Worm (Caenorhabditis elegans) whole organism, L3 larva: Measurements from ENCODE around the gene col-36.

Experiments
- R02D3.7 ChIP-seq: fragments of 150-350 bp; optimal IDR thresholded peaks from 2 replicates; lab custom pipeline; 2014; ENCODE audit warnings: missing biosample characterization, missing genetic modification characterization
- ZK546.5 ChIP-seq: sonication (generic microtip); optimal IDR thresholded peaks from 2 replicates; lab custom pipeline; 2017; ENCODE audit warnings: missing biosample characterization, missing genetic modification characterization
- elt-3 ChIP-seq, 3 experiments: fragments of 150-350 bp in 1 of 3; sonication (generic microtip) in 2 of 3; optimal IDR thresholded peaks; 2 replicates in 2 of 3; 4 replicates in 1 of 3; lab custom pipeline; 2014 to 2017; ENCODE audit warnings: missing biosample characterization in 3 of 3, missing genetic modification characterization in 3 of 3
- hmg-11 ChIP-seq: sonication (generic microtip); optimal IDR thresholded peaks from 2 replicates; lab custom pipeline; 2016; ENCODE audit warnings: missing genetic modification characterization, missing compliant biosample characterization
- mdl-1 ChIP-seq: fragments of 150-350 bp; optimal IDR thresholded peaks from 2 replicates; lab custom pipeline; 2014; ENCODE audit warnings: missing biosample characterization, missing genetic modification characterization
- nfya-1 ChIP-seq: sonication (generic microtip); optimal IDR thresholded peaks from 2 replicates; lab custom pipeline; 2017; ENCODE audit warnings: missing genetic modification characterization, mild to moderate bottlenecking, missing compliant biosample characterization, antibody characterized with exemption, moderate library complexity; ENCODE audit not compliant: insufficient read depth
- nhr-11 ChIP-seq: fragments of 150-350 bp; optimal IDR thresholded peaks from 2 replicates; lab custom pipeline; 2014; ENCODE audit warnings: missing biosample characterization, missing genetic modification characterization
- nhr-25 ChIP-seq: sonication (generic microtip); optimal IDR thresholded peaks from 2 replicates; lab custom pipeline; 2017; ENCODE audit warnings: missing biosample characterization, missing genetic modification characterization
- nhr-28 ChIP-seq: fragments of 150-350 bp; optimal IDR thresholded peaks from 2 replicates; lab custom pipeline; 2014; ENCODE audit warnings: missing biosample characterization, missing genetic modification characterization
- nhr-43 ChIP-seq: sonication (generic microtip); optimal IDR thresholded peaks from 2 replicates; lab custom pipeline; 2016; ENCODE audit warnings: mild to moderate bottlenecking, missing genetic modification characterization, missing compliant biosample characterization; ENCODE audit not compliant: poor library complexity, severe bottlenecking
- sea-2 ChIP-seq: fragments of 150-350 bp; sonication (generic microtip); optimal IDR thresholded peaks from 4 replicates; lab custom pipeline; 2014; ENCODE audit warnings: missing biosample characterization, missing genetic modification reagents, missing genetic modification characterization
- skn-1 ChIP-seq: fragments of 150-350 bp; optimal IDR thresholded peaks from 2 replicates; lab custom pipeline; 2014; ENCODE audit warnings: missing biosample characterization, missing genetic modification characterization
- unc-62 ChIP-seq: fragments of 150-350 bp; sonication (generic microtip); optimal IDR thresholded peaks from 4 replicates; lab custom pipeline; 2014; ENCODE audit warnings: missing biosample characterization, missing genetic modification reagents, missing genetic modification characterization
- ztf-11 ChIP-seq: fragments of 150-350 bp; optimal IDR thresholded peaks from 2 replicates; lab custom pipeline; 2014; ENCODE audit warnings: missing biosample characterization, missing genetic modification characterization

DNA sequence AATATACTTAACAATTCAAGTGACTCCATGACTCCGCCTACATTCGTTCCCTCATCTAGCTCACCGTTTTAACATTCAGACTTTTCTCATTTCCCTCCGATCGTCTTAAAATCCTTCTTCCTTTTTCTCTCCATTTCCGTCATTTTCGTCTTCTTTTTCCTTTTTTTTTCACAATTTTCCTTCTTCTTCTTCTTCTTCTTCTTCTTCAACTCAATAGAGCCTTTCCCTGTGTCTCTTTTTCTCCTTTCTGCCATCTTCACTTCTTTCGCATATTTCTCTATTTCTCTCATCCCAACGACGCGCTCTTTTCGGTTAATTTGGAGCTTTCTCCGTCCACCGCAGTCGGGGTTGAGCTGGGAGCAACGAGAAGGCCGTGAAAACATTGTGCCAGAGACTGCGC lies 14.0 kb upstream of the col-36 start:
- no peak for TF ChIP-seq skn-1 (tag; lab: Kevin White, UChicago)
- TF ChIP-seq nhr-43 (tag; lab: Kevin White, UChicago), result no peak
- no peak for TF ChIP-seq R02D3.7 (tag; lab: Kevin White, UChicago)
- no peak for TF ChIP-seq ZK546.5 (tag; lab: Kevin White, UChicago)
- TF ChIP-seq nhr-11 (tag; lab: Kevin White, UChicago), result no peak
- no peak for TF ChIP-seq elt-3 (tag; optimal IDR thresholded peaks at IDR 0.05; lab: Kevin White, UChicago)
- peak; percentile 58 for TF ChIP-seq nfya-1 (tag; lab: Kevin White, UChicago)
- TF ChIP-seq nhr-28 (tag; lab: Kevin White, UChicago), result no peak
- no peak for TF ChIP-seq ztf-11 (tag; lab: Kevin White, UChicago)
- no peak for TF ChIP-seq mdl-1 (tag; lab: Kevin White, UChicago)
- no peak for TF ChIP-seq unc-62
- TF ChIP-seq hmg-11 (tag; lab: Kevin White, UChicago), result peak; percentile 57
- TF ChIP-seq sea-2 (GFP tag; lab: Kevin White, UChicago), result no peak
- no peak for TF ChIP-seq nhr-25 (tag; lab: Kevin White, UChicago)
